Fruit fly (Drosophila melanogaster): ENCODE measurements around the gene CG18789.

Gene CG18789

DNA sequence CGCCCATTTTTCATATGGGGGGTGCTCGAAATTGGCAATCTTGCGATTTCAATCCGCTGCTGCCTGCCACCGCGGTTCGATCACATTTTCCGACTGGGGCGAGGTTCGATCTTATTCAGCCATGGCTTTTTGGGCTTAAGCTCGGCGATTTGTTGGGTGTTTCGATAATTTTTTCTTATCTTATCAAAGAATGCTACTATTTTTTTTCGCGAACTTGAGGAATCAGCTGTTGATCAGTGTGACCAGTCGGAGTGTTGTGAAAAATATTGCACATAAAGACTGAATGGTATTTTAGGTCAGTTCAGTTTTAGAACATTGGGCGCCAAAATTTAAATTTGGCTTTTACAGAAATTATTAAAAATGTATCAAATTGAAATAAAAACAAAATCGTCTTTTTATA lies 25.5 kb upstream of the CG18789 start, which contains the start of gene Wdr81 (continued):
- no peak for TF ChIP-seq Trl (optimal IDR thresholded peaks at IDR 0.05)
- no peak for TF ChIP-seq Trl (GFP tag; optimal IDR thresholded peaks at IDR 0.05)
- no peak for TF ChIP-seq lbe (GFP tag; optimal IDR thresholded peaks at IDR 0.05)
- TF ChIP-seq CG2712 (tag; optimal IDR thresholded peaks at IDR 0.05) = no peak
- no peak for TF ChIP-seq Ada2b (GFP tag; IDR thresholded peaks at IDR 0.05)
- no peak for TF ChIP-seq C15 (GFP tag; IDR thresholded peaks at IDR 0.05)
- TF ChIP-seq psq (GFP tag; optimal IDR thresholded peaks at IDR 0.05) = no peak
- TF ChIP-seq CG2875 (GFP tag; optimal IDR thresholded peaks at IDR 0.05) = no peak
- no peak for TF ChIP-seq CG11398 (GFP tag; optimal IDR thresholded peaks at IDR 0.05)
- TF ChIP-seq CG4617 (GFP tag; optimal IDR thresholded peaks at IDR 0.05; ENCODE audit: borderline replicate concordance) = peak; percentile 45
- peak; percentile 68 for TF ChIP-seq pzg (GFP tag; optimal IDR thresholded peaks at IDR 0.05)
- no peak for TF ChIP-seq nom (GFP tag; optimal IDR thresholded peaks at IDR 0.05)
- TF ChIP-seq CG3726 (GFP tag; IDR thresholded peaks at IDR 0.05) = no peak
- TF ChIP-seq inv (GFP tag; IDR thresholded peaks at IDR 0.05; ENCODE audit: partially characterized antibody) = no peak
- TF ChIP-seq CG11247 (GFP tag; IDR thresholded peaks at IDR 0.05) = no peak
- TF ChIP-seq Doc2 (GFP tag; IDR thresholded peaks at IDR 0.05) = no peak
- TF ChIP-seq CG3838 (GFP tag; optimal IDR thresholded peaks at IDR 0.05) = no peak
- no peak for TF ChIP-seq CG13775 (GFP tag; optimal IDR thresholded peaks at IDR 0.05)
- peak; percentile 96 for TF ChIP-seq Dp (GFP tag; optimal IDR thresholded peaks at IDR 0.05)
- peak; percentile 66 for TF ChIP-seq sqz (GFP tag; optimal IDR thresholded peaks at IDR 0.05)
- no peak for TF ChIP-seq CG17186 (GFP tag; optimal IDR thresholded peaks at IDR 0.05)
- no peak for TF ChIP-seq CG3065 (GFP tag; optimal IDR thresholded peaks at IDR 0.05)
- no peak for TF ChIP-seq Asciz (GFP tag; optimal IDR thresholded peaks at IDR 0.05)
- TF ChIP-seq Hmr (GFP tag; optimal IDR thresholded peaks at IDR 0.05) = no peak
- TF ChIP-seq sob (GFP tag; IDR thresholded peaks at IDR 0.05) = no peak
- TF ChIP-seq hb (GFP tag; IDR thresholded peaks at IDR 0.05; ENCODE audit: partially characterized antibody) = no peak
- no peak for TF ChIP-seq Dip3 (GFP tag; optimal IDR thresholded peaks at IDR 0.05)
- TF ChIP-seq Dll (GFP tag; IDR thresholded peaks at IDR 0.05; ENCODE audit: partially characterized antibody) = peak; percentile 47; the same call in 2 of the 4 replicates
- no peak for TF ChIP-seq ase (GFP tag; IDR thresholded peaks at IDR 0.05)
- no peak for TF ChIP-seq run (tag; optimal IDR thresholded peaks at IDR 0.05)
- TF ChIP-seq CG9215 (GFP tag; IDR thresholded peaks at IDR 0.05) = no peak
- TF ChIP-seq ham (GFP tag; IDR thresholded peaks at IDR 0.05) = no peak
- no peak for TF ChIP-seq hkb (optimal IDR thresholded peaks at IDR 0.05)
- no peak for TF ChIP-seq hkb (GFP tag; IDR thresholded peaks at IDR 0.05)
- no peak for TF ChIP-seq Six4 (GFP tag; optimal IDR thresholded peaks at IDR 0.05)
- no peak for TF ChIP-seq fd64A (GFP tag; optimal IDR thresholded peaks at IDR 0.05)
- no peak for TF ChIP-seq CG7987 (GFP tag; optimal IDR thresholded peaks at IDR 0.05)
- TF ChIP-seq CG15601 (tag; optimal IDR thresholded peaks at IDR 0.05) = no peak
- TF ChIP-seq CG9817 (tag; optimal IDR thresholded peaks at IDR 0.05) = no peak
- no peak for TF ChIP-seq twi (tag; optimal IDR thresholded peaks at IDR 0.05)
- no peak for TF ChIP-seq Doc3 (GFP tag; IDR thresholded peaks at IDR 0.05; ENCODE audit: partially characterized antibody)
- no peak for TF ChIP-seq CG10209 (GFP tag; optimal IDR thresholded peaks at IDR 0.05)
- no peak for TF ChIP-seq B-H1 (GFP tag; IDR thresholded peaks at IDR 0.05)
